Fruit fly (Drosophila melanogaster) S2 (cell line): ENCODE results near the gene noc.

Experiments used
- CG8478 ChIP-seq: fragments of >200 bp; optimal IDR thresholded peaks from 2 replicates; lab custom pipeline; 2018
- CTCF ChIP-seq, 2 experiments: fragments of >200 bp; optimal IDR thresholded peaks; 2 replicates each; lab custom pipeline; 2018

The noc gene

dm6 chr2L:14498445-14499062, 7.9 kb downstream of the noc start:
- TF ChIP-seq CTCF (optimal IDR thresholded peaks at IDR 0.05; lab: Kevin White, UChicago) (no peak), CG8478 (lab: Kevin White, UChicago) (no peak)

dm6 chr2L:14499078-14499477, 8.4 kb downstream of the noc start:
- TF ChIP-seq CG8478 (lab: Kevin White, UChicago) (no peak), CTCF (optimal IDR thresholded peaks at IDR 0.05; lab: Kevin White, UChicago) (no peak)

dm6 chr2L:14499497-14499896, 8.8 kb downstream of the noc start:
- no peak for TF ChIP-seq CTCF (optimal IDR thresholded peaks at IDR 0.05; lab: Kevin White, UChicago)
- no peak for TF ChIP-seq CG8478 (lab: Kevin White, UChicago)

dm6 chr2L:14500383-14500782, 9.7 kb downstream of the noc start:
- TF ChIP-seq CTCF (optimal IDR thresholded peaks at IDR 0.05; lab: Kevin White, UChicago) (no peak), CG8478 (lab: Kevin White, UChicago) (no peak)

dm6 chr2L:14501132-14501954, 10.7 kb downstream of the noc start:
- TF ChIP-seq CG8478 (lab: Kevin White, UChicago) (no peak), CTCF (optimal IDR thresholded peaks at IDR 0.05; lab: Kevin White, UChicago) (no peak)

- TF ChIP-seq CTCF (optimal IDR thresholded peaks at IDR 0.05; lab: Kevin White, UChicago) (no peak), CG8478 (lab: Kevin White, UChicago) (no peak)
Observed at dm6 chr2L:14502578-14503426, 12.1 kb downstream of the noc start.

- TF ChIP-seq CG8478 (lab: Kevin White, UChicago) = no peak
- no peak for TF ChIP-seq CTCF (optimal IDR thresholded peaks at IDR 0.05; lab: Kevin White, UChicago)
Observed at dm6 chr2L:14503584-14503983, 12.9 kb downstream of the noc start.

- TF ChIP-seq CTCF (optimal IDR thresholded peaks at IDR 0.05; lab: Kevin White, UChicago) = no peak
- TF ChIP-seq CG8478 (lab: Kevin White, UChicago) = no peak
Observed at dm6 chr2L:14505004-14505835, 14.6 kb downstream of the noc start.

dm6 chr2L:14506011-14506565, 15.4 kb downstream of the noc start:
- TF ChIP-seq CTCF (optimal IDR thresholded peaks at IDR 0.05; lab: Kevin White, UChicago) (no peak), CG8478 (lab: Kevin White, UChicago) (no peak)

dm6 chr2L:14506694-14507093, 16.0 kb downstream of the noc start:
- no peak for TF ChIP-seq CTCF (optimal IDR thresholded peaks at IDR 0.05; lab: Kevin White, UChicago)
- TF ChIP-seq CG8478 (lab: Kevin White, UChicago) = no peak

dm6 chr2L:14507997-14508396, 17.3 kb downstream of the noc start:
- no peak for TF ChIP-seq CTCF (optimal IDR thresholded peaks at IDR 0.05; lab: Kevin White, UChicago)
- no peak for TF ChIP-seq CG8478 (lab: Kevin White, UChicago)

- TF ChIP-seq CTCF (optimal IDR thresholded peaks at IDR 0.05; lab: Kevin White, UChicago) (no peak), CG8478 (lab: Kevin White, UChicago) (no peak)
Observed at dm6 chr2L:14508710-14509109, 18.1 kb downstream of the noc start.

dm6 chr2L:14510504-14510903, 19.8 kb downstream of the noc start:
- TF ChIP-seq CG8478 (lab: Kevin White, UChicago) = no peak
- no peak for TF ChIP-seq CTCF (optimal IDR thresholded peaks at IDR 0.05; lab: Kevin White, UChicago)

dm6 chr2L:14511248-14511647, 20.6 kb downstream of the noc start:
- TF ChIP-seq CTCF (optimal IDR thresholded peaks at IDR 0.05; lab: Kevin White, UChicago) (no peak), CG8478 (lab: Kevin White, UChicago) (no peak)
